Worm (Caenorhabditis elegans): ENCODE measurements around the gene ZK757.2.

ce11 chrIII:9885609-9886008 is 6.9 kb upstream of the ZK757.2 start:
- no peak for TF ChIP-seq fos-1 (tag; optimal IDR thresholded peaks at IDR 0.05)
- no peak for TF ChIP-seq ama-1 (optimal IDR thresholded peaks at IDR 0.05)
- TF ChIP-seq fkh-10 (GFP tag; optimal IDR thresholded peaks at IDR 0.05) = no peak
- TF ChIP-seq ceh-16 (tag; optimal IDR thresholded peaks at IDR 0.05) = no peak
- no peak for TF ChIP-seq ZK546.5 (tag; optimal IDR thresholded peaks at IDR 0.05)
- TF ChIP-seq nhr-12 (tag; optimal IDR thresholded peaks at IDR 0.05) = no peak
- TF ChIP-seq ceh-82 (tag; optimal IDR thresholded peaks at IDR 0.05) = no peak
- TF ChIP-seq ztf-11 (tag; optimal IDR thresholded peaks at IDR 0.05) = no peak
- no peak for TF ChIP-seq mdl-1 (tag; optimal IDR thresholded peaks at IDR 0.05)
- no peak for TF ChIP-seq ceh-28 (tag; optimal IDR thresholded peaks at IDR 0.05)

Measured in whole organism, L3 larva.